Fruit fly (Drosophila melanogaster): ENCODE results near the gene CG2200.

Gene CG2200

DNA sequence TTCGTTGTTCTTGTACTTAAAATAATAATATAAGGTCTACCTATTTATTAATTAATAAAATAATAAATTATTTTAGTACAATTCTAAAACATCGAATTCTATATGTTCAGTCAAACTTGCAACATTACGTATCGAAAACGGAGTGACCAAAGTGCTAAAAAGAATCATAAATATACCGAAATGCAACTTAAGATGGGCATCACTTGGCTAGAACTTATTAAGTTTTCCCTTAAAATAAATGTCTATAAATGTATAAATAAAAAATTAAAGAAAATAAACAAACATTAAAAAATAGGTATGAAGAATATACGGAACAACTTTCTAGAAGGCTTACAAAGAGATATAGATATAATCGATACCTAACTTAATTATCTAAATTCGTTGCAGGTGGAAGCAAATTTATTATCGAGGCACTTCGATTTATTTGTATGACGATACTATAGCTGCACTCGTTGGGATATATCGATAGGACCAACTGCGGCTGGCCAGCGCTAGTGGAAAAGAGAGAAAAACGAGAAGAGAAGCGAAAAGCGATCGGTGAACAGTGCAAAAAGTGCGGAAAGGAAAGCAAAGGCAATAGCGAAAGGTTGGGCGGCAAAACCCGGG is 3.3 kb upstream of the CG2200 start, which contains the start of gene lic (continued):
- TF ChIP-seq ci (GFP tag; IDR thresholded peaks at IDR 0.05): no peak
- TF ChIP-seq CG7928 (GFP tag; optimal IDR thresholded peaks at IDR 0.05): no peak
- no peak for TF ChIP-seq insv (GFP tag; optimal IDR thresholded peaks at IDR 0.05)
- TF ChIP-seq zf30C (GFP tag; optimal IDR thresholded peaks at IDR 0.05): no peak
- TF ChIP-seq CG17912 (GFP tag; optimal IDR thresholded peaks at IDR 0.05): no peak
- no peak for TF ChIP-seq Eip74EF (GFP tag; optimal IDR thresholded peaks at IDR 0.05)
- no peak for TF ChIP-seq CG5180 (GFP tag; optimal IDR thresholded peaks at IDR 0.05)
- peak; percentile 86 for TF ChIP-seq nerfin-2 (GFP tag; IDR thresholded peaks at IDR 0.05; ENCODE audit: partially characterized antibody)
- no peak for TF ChIP-seq seq (GFP tag; IDR thresholded peaks at IDR 0.05)
- TF ChIP-seq Neu2 (GFP tag; optimal IDR thresholded peaks at IDR 0.05; ENCODE audit: borderline replicate concordance): no peak
- TF ChIP-seq D19A (tag; optimal IDR thresholded peaks at IDR 0.05): no peak
- no peak for TF ChIP-seq CG17612 (GFP tag; IDR thresholded peaks at IDR 0.05)
- TF ChIP-seq onecut (GFP tag; IDR thresholded peaks at IDR 0.05): no peak
- no peak for TF ChIP-seq CG17568 (GFP tag; optimal IDR thresholded peaks at IDR 0.05)
- no peak for TF ChIP-seq CG1233 (GFP tag; optimal IDR thresholded peaks at IDR 0.05)
- TF ChIP-seq disco-r (GFP tag; optimal IDR thresholded peaks at IDR 0.05): no peak
- no peak for TF ChIP-seq scrt (GFP tag; optimal IDR thresholded peaks at IDR 0.05)
- no peak for TF ChIP-seq CG8478 (optimal IDR thresholded peaks at IDR 0.05)
- 0 out of 2 replicates have a peak, but pooled peaks have one; percentile 8 for TF ChIP-seq ssp (GFP tag; IDR thresholded peaks at IDR 0.05)
- no peak for TF ChIP-seq CG18011 (GFP tag; optimal IDR thresholded peaks at IDR 0.05)
- no peak for TF ChIP-seq emc (GFP tag; optimal IDR thresholded peaks at IDR 0.05)
- TF ChIP-seq Ada2b (GFP tag; IDR thresholded peaks at IDR 0.05): no peak
- TF ChIP-seq CG8944 (GFP tag; optimal IDR thresholded peaks at IDR 0.05): no peak
- peak; percentile 42 for TF ChIP-seq MBD-R2 (GFP tag; IDR thresholded peaks at IDR 0.05)
- no peak for TF ChIP-seq sens-2 (GFP tag; IDR thresholded peaks at IDR 0.05)
- TF ChIP-seq chinmo (GFP tag; IDR thresholded peaks at IDR 0.05; ENCODE audit: partially characterized antibody): peak; percentile 87
- no peak for TF ChIP-seq kah (GFP tag; optimal IDR thresholded peaks at IDR 0.05)
- no peak for TF ChIP-seq Rx (GFP tag; IDR thresholded peaks at IDR 0.05)
- TF ChIP-seq CG15696 (tag; optimal IDR thresholded peaks at IDR 0.05): no peak
- TF ChIP-seq pho (GFP tag; optimal IDR thresholded peaks at IDR 0.05): no peak
- no peak for TF ChIP-seq CG16815 (GFP tag; optimal IDR thresholded peaks at IDR 0.05)
- TF ChIP-seq Lim3 (GFP tag; IDR thresholded peaks at IDR 0.05): no peak
- TF ChIP-seq CG4820 (GFP tag; optimal IDR thresholded peaks at IDR 0.05): no peak
- peak; percentile 60 for TF ChIP-seq unc-4 (GFP tag; IDR thresholded peaks at IDR 0.05; ENCODE audit: partially characterized antibody)
- no peak for TF ChIP-seq CG12299 (tag; optimal IDR thresholded peaks at IDR 0.05)
- peak; percentile 86 for TF ChIP-seq zen2 (GFP tag; IDR thresholded peaks at IDR 0.05; ENCODE audit: partially characterized antibody)
- no peak for TF ChIP-seq Myb (GFP tag; optimal IDR thresholded peaks at IDR 0.05)
- no peak for TF ChIP-seq CG30020 (tag; optimal IDR thresholded peaks at IDR 0.05)
- TF ChIP-seq Ets97D (GFP tag; optimal IDR thresholded peaks at IDR 0.05): peak; percentile 7
- TF ChIP-seq zfh2 (GFP tag; optimal IDR thresholded peaks at IDR 0.05): no peak
- TF ChIP-seq CG1647 (GFP tag; optimal IDR thresholded peaks at IDR 0.05): no peak
- TF ChIP-seq Opbp (GFP tag; IDR thresholded peaks at IDR 0.05; ENCODE audit: partially characterized antibody): peak; percentile 88
- no peak for TF ChIP-seq Oaz (GFP tag; IDR thresholded peaks at IDR 0.05)
- peak; percentile 63 for TF ChIP-seq Doc3 (GFP tag; IDR thresholded peaks at IDR 0.05; ENCODE audit: partially characterized antibody)
- no peak for TF ChIP-seq B-H1 (GFP tag; IDR thresholded peaks at IDR 0.05)
- TF ChIP-seq ind (GFP tag; optimal IDR thresholded peaks at IDR 0.05): no peak
- TF ChIP-seq gem (tag; optimal IDR thresholded peaks at IDR 0.05): peak; percentile 2
- TF ChIP-seq corto (GFP tag; optimal IDR thresholded peaks at IDR 0.05): no peak
- no peak for TF ChIP-seq CG33213 (GFP tag; optimal IDR thresholded peaks at IDR 0.05)
- TF ChIP-seq Jarid2 (GFP tag; optimal IDR thresholded peaks at IDR 0.05): no peak

Measured in whole organism, embryonic.